Fruit fly (Drosophila melanogaster) whole organism, prepupa: ENCODE data around the gene temp.
A peak's percentile ranks its signal among the peaks of the same experiment; 100 is the strongest.

Source experiments
- CG10631 ChIP-seq: fragments of 200-800 bp; sonication (Bioruptor generic); optimal IDR thresholded peaks from 2 replicates; lab custom pipeline; 2016; ENCODE audit warnings: missing biosample characterization, missing genetic modification characterization
- CG11294 ChIP-seq: fragments of 200-800 bp; sonication (Bioruptor generic); IDR thresholded peaks from 2 replicates; pipeline ENCODE4 v1.3.6; 2022; ENCODE audit warnings: missing biosample characterization, missing genetic modification characterization
- CG11902 ChIP-seq: fragments of 200-800 bp; sonication (Bioruptor generic); optimal IDR thresholded peaks from 3 replicates; lab custom pipeline; 2016; ENCODE audit warnings: missing biosample characterization, missing genetic modification characterization
- CG15336 ChIP-seq: fragments of 200-800 bp; sonication (Bioruptor generic); IDR thresholded peaks from 2 replicates; pipeline ENCODE4 v1.3.6; 2022; ENCODE audit warnings: missing biosample characterization, missing genetic modification characterization
- CG1621 ChIP-seq: fragments of 200-800 bp; sonication (Bioruptor generic); optimal IDR thresholded peaks from 3 replicates; lab custom pipeline; 2018; ENCODE audit warnings: missing biosample characterization, mild to moderate bottlenecking, missing genetic modification characterization
- CG3032 ChIP-seq: fragments of 200-800 bp; optimal IDR thresholded peaks from 2 replicates; lab custom pipeline; 2019; ENCODE audit warnings: missing biosample characterization, mild to moderate bottlenecking, missing genetic modification characterization, moderate library complexity
- CG31627 ChIP-seq: fragments of 200-800 bp; sonication (Bioruptor generic); optimal IDR thresholded peaks from 3 replicates; lab custom pipeline; 2016; ENCODE audit warnings: missing biosample characterization, missing genetic modification characterization
- CG32006 ChIP-seq: fragments of 200-800 bp; sonication (Bioruptor generic); optimal IDR thresholded peaks from 3 replicates; lab custom pipeline; 2017; ENCODE audit warnings: missing biosample characterization, mild to moderate bottlenecking, missing genetic modification characterization
- CG34406 ChIP-seq: fragments of 200-800 bp; sonication (Bioruptor generic); optimal IDR thresholded peaks from 3 replicates; lab custom pipeline; 2016; ENCODE audit warnings: missing biosample characterization, missing genetic modification characterization
- CG3919 ChIP-seq: fragments of 200-800 bp; sonication (Bioruptor generic); optimal IDR thresholded peaks from 3 replicates; lab custom pipeline; 2016; ENCODE audit warnings: missing biosample characterization, missing genetic modification characterization
- CG4318 ChIP-seq: fragments of 200-800 bp; sonication (Bioruptor generic); optimal IDR thresholded peaks from 3 replicates; lab custom pipeline; 2017; ENCODE audit warnings: missing biosample characterization, mild to moderate bottlenecking, missing genetic modification characterization
- CG6163 ChIP-seq: fragments of 200-800 bp; sonication (Bioruptor generic); IDR thresholded peaks from 3 replicates; pipeline ENCODE4 v1.3.6; 2022; ENCODE audit warnings: missing biosample characterization, missing genetic modification characterization
- CG6792 ChIP-seq: fragments of 200-800 bp; sonication (Bioruptor generic); optimal IDR thresholded peaks from 3 replicates; lab custom pipeline; 2016; ENCODE audit warnings: missing biosample characterization, missing genetic modification characterization
- CG6808 ChIP-seq: fragments of 200-800 bp; sonication (Bioruptor generic); optimal IDR thresholded peaks from 3 replicates; lab custom pipeline; 2017; ENCODE audit warnings: missing biosample characterization, missing genetic modification characterization, mild to moderate bottlenecking, moderate library complexity, missing genetic modification reagents
- CG6854 ChIP-seq: fragments of 200-800 bp; sonication (Bioruptor generic); optimal IDR thresholded peaks from 2 replicates; lab custom pipeline; 2017; ENCODE audit warnings: missing biosample characterization, mild to moderate bottlenecking, missing genetic modification characterization
- CG7368 ChIP-seq: fragments of 200-800 bp; sonication (Bioruptor generic); optimal IDR thresholded peaks from 3 replicates; lab custom pipeline; 2016; ENCODE audit warnings: missing biosample characterization, missing genetic modification characterization
- CG8119 ChIP-seq: fragments of 200-800 bp; sonication (Bioruptor generic); IDR thresholded peaks from 3 replicates; pipeline ENCODE4 v1.3.6; 2022; ENCODE audit warnings: missing biosample characterization, missing genetic modification characterization
- CG8319 ChIP-seq: fragments of 200-800 bp; sonication (Bioruptor generic); optimal IDR thresholded peaks from 3 replicates; lab custom pipeline; 2016; ENCODE audit warnings: missing biosample characterization, missing genetic modification characterization
- CG8632 ChIP-seq: fragments of 200-800 bp; sonication (Bioruptor generic); optimal IDR thresholded peaks from 3 replicates; lab custom pipeline; 2016; ENCODE audit warnings: missing biosample characterization, missing genetic modification characterization
- CG9139 ChIP-seq: fragments of 200-800 bp; sonication (Bioruptor generic); optimal IDR thresholded peaks from 3 replicates; lab custom pipeline; 2017; ENCODE audit warnings: missing biosample characterization, mild to moderate bottlenecking, missing genetic modification characterization
- Eip78C ChIP-seq: fragments of 200-800 bp; sonication (Bioruptor generic); peaks from one replicate; lab custom pipeline; 2016; ENCODE audit warnings: missing biosample characterization, missing genetic modification characterization
- Eip93F ChIP-seq: fragments of 200-800 bp; sonication (Bioruptor generic); optimal IDR thresholded peaks from 2 replicates; lab custom pipeline; 2016; ENCODE audit warnings: missing biosample characterization, mild to moderate bottlenecking, missing genetic modification characterization
- Ets21C ChIP-seq: fragments of 200-800 bp; sonication (Bioruptor generic); optimal IDR thresholded peaks from 3 replicates; lab custom pipeline; 2016; ENCODE audit warnings: missing biosample characterization, missing genetic modification characterization
- Hr39 ChIP-seq: fragments of 200-800 bp; sonication (Bioruptor generic); optimal IDR thresholded peaks from 2 replicates; lab custom pipeline; 2016; ENCODE audit warnings: missing biosample characterization, missing genetic modification characterization
- Hr4 ChIP-seq: fragments of 200-800 bp; sonication (Bioruptor generic); optimal IDR thresholded peaks from 3 replicates; lab custom pipeline; 2016; ENCODE audit warnings: missing biosample characterization, missing genetic modification characterization
- Lpt ChIP-seq: fragments of 200-800 bp; sonication (Bioruptor generic); optimal IDR thresholded peaks from 3 replicates; lab custom pipeline; 2016; ENCODE audit warnings: missing biosample characterization, missing genetic modification characterization
- Smox ChIP-seq: fragments of 200-800 bp; sonication (Bioruptor generic); optimal IDR thresholded peaks from 3 replicates; lab custom pipeline; 2016; ENCODE audit warnings: missing biosample characterization, missing genetic modification characterization
- Sox14 ChIP-seq: fragments of 200-800 bp; sonication (Bioruptor generic); optimal IDR thresholded peaks from 3 replicates; lab custom pipeline; 2016; ENCODE audit warnings: missing biosample characterization, missing genetic modification characterization
- Sox15 ChIP-seq: fragments of 200-800 bp; sonication (Bioruptor generic); optimal IDR thresholded peaks from 3 replicates; lab custom pipeline; 2016; ENCODE audit warnings: missing biosample characterization, missing genetic modification characterization
- achi ChIP-seq: fragments of 200-800 bp; sonication (Bioruptor generic); optimal IDR thresholded peaks from 3 replicates; lab custom pipeline; 2016; ENCODE audit warnings: missing biosample characterization, missing genetic modification characterization
- acj6 ChIP-seq: fragments of 200-800 bp; sonication (Bioruptor generic); optimal IDR thresholded peaks from 3 replicates; lab custom pipeline; 2016; ENCODE audit warnings: missing biosample characterization, missing genetic modification characterization
- cyc ChIP-seq: fragments of 200-800 bp; sonication (Bioruptor generic); optimal IDR thresholded peaks from 3 replicates; lab custom pipeline; 2016; ENCODE audit warnings: missing biosample characterization, missing genetic modification characterization
- dac ChIP-seq: fragments of 200-800 bp; sonication (Bioruptor generic); optimal IDR thresholded peaks from 2 replicates; lab custom pipeline; 2017; ENCODE audit warnings: missing biosample characterization, mild to moderate bottlenecking, missing genetic modification characterization
- dsx ChIP-seq: fragments of 200-800 bp; optimal IDR thresholded peaks from 3 replicates; lab custom pipeline; 2019; ENCODE audit warnings: missing biosample characterization, mild to moderate bottlenecking, missing genetic modification characterization, moderate library complexity; ENCODE audit not compliant: poor library complexity, severe bottlenecking
- eg ChIP-seq: fragments of 200-800 bp; sonication (Bioruptor generic); IDR thresholded peaks from 3 replicates; pipeline ENCODE4 v1.3.6; 2022; ENCODE audit warnings: missing biosample characterization, missing genetic modification characterization
- esn ChIP-seq: fragments of 200-800 bp; sonication (Bioruptor generic); optimal IDR thresholded peaks from 2 replicates; lab custom pipeline; 2016; ENCODE audit warnings: missing biosample characterization, mild to moderate bottlenecking, missing genetic modification characterization, moderate library complexity
- fd59A ChIP-seq: fragments of 200-800 bp; sonication (Bioruptor generic); optimal IDR thresholded peaks from 2 replicates; lab custom pipeline; 2017; ENCODE audit warnings: missing biosample characterization, mild to moderate bottlenecking, missing genetic modification characterization, missing genetic modification reagents
- fkh ChIP-seq: fragments of 200-800 bp; sonication (Bioruptor generic); optimal IDR thresholded peaks from 3 replicates; lab custom pipeline; 2017; ENCODE audit warnings: missing biosample characterization, mild to moderate bottlenecking, missing genetic modification characterization, moderate library complexity
- lz ChIP-seq: fragments of 200-800 bp; sonication (Bioruptor generic); optimal IDR thresholded peaks from 3 replicates; lab custom pipeline; 2016; ENCODE audit warnings: missing biosample characterization, missing genetic modification characterization
- net ChIP-seq: fragments of 200-800 bp; sonication (Bioruptor generic); optimal IDR thresholded peaks from 3 replicates; lab custom pipeline; 2016; ENCODE audit warnings: missing biosample characterization, missing genetic modification characterization
- salr ChIP-seq, 2 experiments: fragments of 200-800 bp; sonication (Bioruptor generic); optimal IDR thresholded peaks; 3 replicates each; lab custom pipeline; 2016 to 2018; ENCODE audit warnings: missing biosample characterization in 2 of 2, missing genetic modification characterization in 2 of 2, mild to moderate bottlenecking in 1 of 2
- spab ChIP-seq: fragments of 200-800 bp; sonication (Bioruptor generic); optimal IDR thresholded peaks from 2 replicates; lab custom pipeline; 2017; ENCODE audit warnings: missing biosample characterization, mild to moderate bottlenecking, missing genetic modification characterization, missing genetic modification reagents
- ss ChIP-seq, 2 experiments: fragments of 200-800 bp; sonication (Bioruptor generic); optimal IDR thresholded peaks; 2 replicates in 1 of 2; 3 replicates in 1 of 2; lab custom pipeline; 2017 to 2018; ENCODE audit warnings: mild to moderate bottlenecking in 2 of 2, missing biosample characterization in 2 of 2, missing genetic modification characterization in 2 of 2, moderate library complexity in 1 of 2
- svp ChIP-seq: fragments of 200-800 bp; sonication (Bioruptor generic); peaks from one replicate; lab custom pipeline; 2016; ENCODE audit warnings: missing biosample characterization, missing genetic modification characterization
- topi ChIP-seq: fragments of 200-800 bp; sonication (Bioruptor generic); optimal IDR thresholded peaks from 3 replicates; lab custom pipeline; 2016; ENCODE audit warnings: missing biosample characterization, missing genetic modification characterization
- vri ChIP-seq: fragments of 200-800 bp; sonication (Bioruptor generic); optimal IDR thresholded peaks from 3 replicates; lab custom pipeline; 2016; ENCODE audit warnings: missing biosample characterization, mild to moderate bottlenecking, missing genetic modification characterization

Gene temp

dm6 chrX:2274704-2275199 is 12.4 kb upstream of the temp start, which contains the start of gene Grp170:
Gene Grp170, minus strand, starts transcription at chrX:2275068.
- TF ChIP-seq CG6808 (GFP tag; lab: Kevin White, UChicago) (peak; percentile 13), CG6163 (GFP tag; lab: Robert Waterston, UW) (no peak), CG7368 (GFP tag; lab: Kevin White, UChicago) (no peak), dsx (GFP tag; lab: Kevin White, UChicago) (peak; percentile 16), CG6854 (peak; percentile 16), CG6792 (GFP tag; lab: Kevin White, UChicago) (no peak), Smox (no peak), spab (no peak), Ets21C (GFP tag; lab: Kevin White, UChicago) (no peak), CG11902 (no peak), Hr39 (GFP tag; lab: Kevin White, UChicago) (no peak), vri (no peak), ss (GFP tag; optimal IDR thresholded peaks at IDR 0.05; lab: Kevin White, UChicago) (peak in 1 of 2 experiments; percentile 46), achi (peak; percentile 99), CG31627 (GFP tag; lab: Kevin White, UChicago) (no peak), CG8319 (no peak), CG8632 (GFP tag; lab: Kevin White, UChicago) (no peak), Sox14 (GFP tag; lab: Kevin White, UChicago) (peak; percentile 0), CG9139 (no peak), net (GFP tag; lab: Kevin White, UChicago) (no peak), CG11294 (no peak), Eip78C (GFP tag; lab: Kevin White, UChicago) (peak; percentile 54), fkh (GFP tag; lab: Kevin White, UChicago) (peak; percentile 14), Sox15 (GFP tag; lab: Kevin White, UChicago) (no peak), CG10631 (no peak), lz (GFP tag; lab: Kevin White, UChicago) (no peak), Hr4 (GFP tag; lab: Kevin White, UChicago) (no peak), CG8119 (GFP tag; lab: Robert Waterston, UW) (no peak), Eip93F (GFP tag; lab: Kevin White, UChicago) (no peak)

dm6 chrX:2270557-2270930 is 8.2 kb upstream of the temp start, which contains the start of gene CG2924:
Gene CG2924, minus strand, starts transcription at chrX:2270761.
- TF ChIP-seq acj6, result no peak
- no peak for TF ChIP-seq CG32006 (GFP tag; lab: Kevin White, UChicago)
- TF ChIP-seq net (GFP tag; lab: Kevin White, UChicago), result no peak
- no peak for TF ChIP-seq ss (GFP tag; optimal IDR thresholded peaks at IDR 0.05; lab: Kevin White, UChicago)
- TF ChIP-seq eg (GFP tag; lab: Robert Waterston, UW), result no peak
- TF ChIP-seq Ets21C (GFP tag; lab: Kevin White, UChicago), result peak; percentile 26
- TF ChIP-seq CG4318 (GFP tag; lab: Kevin White, UChicago), result no peak
- peak; percentile 34 for TF ChIP-seq esn (GFP tag; lab: Kevin White, UChicago)
- TF ChIP-seq CG1621 (tag; lab: Kevin White, UChicago), result peak; percentile 96
- TF ChIP-seq svp (GFP tag; lab: Kevin White, UChicago), result peak; percentile 50
- peak; percentile 16; the same call in 1 of the 2 replicates for TF ChIP-seq CG15336 (GFP tag; lab: Robert Waterston, UW)
- no peak for TF ChIP-seq Lpt (GFP tag; lab: Kevin White, UChicago)
- 0 out of 2 replicates have a peak, but pooled peaks have one; percentile 15 for TF ChIP-seq CG11294
- no peak for TF ChIP-seq Smox
- no peak for TF ChIP-seq CG8319
- no peak for TF ChIP-seq fkh (GFP tag; lab: Kevin White, UChicago)
- TF ChIP-seq topi (GFP tag; lab: Kevin White, UChicago), result peak; percentile 34
- TF ChIP-seq Sox14 (GFP tag; lab: Kevin White, UChicago), result peak; percentile 11
- TF ChIP-seq CG9139, result no peak
- peak; percentile 12 for TF ChIP-seq CG11902
- TF ChIP-seq CG6163 (GFP tag; lab: Robert Waterston, UW), result peak; percentile 21; the same call in 1 of the 3 replicates
- no peak for TF ChIP-seq CG34406 (GFP tag; lab: Kevin White, UChicago)
- TF ChIP-seq salr (GFP tag; optimal IDR thresholded peaks at IDR 0.05; lab: Kevin White, UChicago), result no peak
- TF ChIP-seq cyc (GFP tag; lab: Kevin White, UChicago), result peak; percentile 56
- TF ChIP-seq dac, result no peak
- TF ChIP-seq lz (GFP tag; lab: Kevin White, UChicago), result peak; percentile 41
- TF ChIP-seq Eip78C (GFP tag; lab: Kevin White, UChicago), result peak; percentile 68
- TF ChIP-seq CG31627 (GFP tag; lab: Kevin White, UChicago), result peak; percentile 57
- TF ChIP-seq CG3032 (tag; lab: Kevin White, UChicago), result peak; percentile 11
- peak; percentile 33 for TF ChIP-seq CG3919 (GFP tag; lab: Kevin White, UChicago)
- TF ChIP-seq fd59A (GFP tag; lab: Kevin White, UChicago), result no peak
- TF ChIP-seq, all 60 proteins: peak for 16
